Worm (Caenorhabditis elegans) whole organism, L1 larva: Measurements from ENCODE around the gene degl-1.

Experiments used
- C04F5.9 ChIP-seq: sonication (generic microtip); optimal IDR thresholded peaks from 2 replicates; lab custom pipeline; 2016; ENCODE audit warnings: missing genetic modification characterization, missing compliant biosample characterization
- ama-1 ChIP-seq: fragments of 150-350 bp; optimal IDR thresholded peaks from 2 replicates; lab custom pipeline; 2014
- fkh-10 ChIP-seq: sonication (generic microtip); optimal IDR thresholded peaks from 2 replicates; lab custom pipeline; 2017; ENCODE audit warnings: missing biosample characterization, missing genetic modification reagents, missing genetic modification characterization
- lin-39 ChIP-seq: fragments of 150-350 bp; optimal IDR thresholded peaks from 2 replicates; lab custom pipeline; 2014; ENCODE audit warnings: missing biosample characterization, missing genetic modification reagents, missing genetic modification characterization
- nhr-11 ChIP-seq: fragments of 150-350 bp; optimal IDR thresholded peaks from 2 replicates; lab custom pipeline; 2014; ENCODE audit warnings: missing biosample characterization, missing genetic modification characterization
- nhr-12 ChIP-seq: sonication (generic microtip); optimal IDR thresholded peaks from 2 replicates; lab custom pipeline; 2017; ENCODE audit warnings: missing biosample characterization, missing genetic modification characterization
- nhr-237 ChIP-seq: fragments of 150-350 bp; optimal IDR thresholded peaks from 2 replicates; lab custom pipeline; 2014; ENCODE audit warnings: missing biosample characterization, missing genetic modification characterization
- nhr-71 ChIP-seq: sonication (generic microtip); optimal IDR thresholded peaks from 2 replicates; lab custom pipeline; 2016; ENCODE audit warnings: mild to moderate bottlenecking, missing genetic modification characterization, moderate library complexity, missing compliant biosample characterization
- nhr-85 ChIP-seq: sonication (generic microtip); peaks from one replicate; lab custom pipeline; 2016; ENCODE audit warnings: missing genetic modification characterization, inconsistent platforms, missing compliant biosample characterization
- tlp-1 ChIP-seq: fragments of 150-350 bp; optimal IDR thresholded peaks from 2 replicates; lab custom pipeline; 2014; ENCODE audit warnings: missing biosample characterization, missing genetic modification characterization
- xbp-1 ChIP-seq: sonication (generic microtip); optimal IDR thresholded peaks from 2 replicates; lab custom pipeline; 2016; ENCODE audit warnings: missing genetic modification characterization, missing compliant biosample characterization
- zag-1 ChIP-seq: fragments of 150-350 bp; optimal IDR thresholded peaks from 2 replicates; lab custom pipeline; 2014; ENCODE audit warnings: missing biosample characterization, missing genetic modification characterization
- ztf-11 ChIP-seq, 2 experiments: sonication (generic microtip); optimal IDR thresholded peaks; 2 replicates each; lab custom pipeline; 2016 to 2017; ENCODE audit warnings: missing genetic modification characterization in 2 of 2, missing biosample characterization in 1 of 2, missing compliant biosample characterization in 1 of 2
- ztf-4 ChIP-seq: fragments of 150-350 bp; optimal IDR thresholded peaks from 2 replicates; lab custom pipeline; 2014; ENCODE audit warnings: missing biosample characterization, missing genetic modification characterization

ce11 chrIV:14757786-14758185 is 13.4 kb downstream of the degl-1 start:
- no peak for TF ChIP-seq nhr-71 (tag; lab: Kevin White, UChicago)
- no peak for TF ChIP-seq nhr-237
- no peak for TF ChIP-seq tlp-1
- no peak for TF ChIP-seq C04F5.9 (tag; lab: Kevin White, UChicago)
- no peak for TF ChIP-seq nhr-85 (tag; lab: Kevin White, UChicago)
- TF ChIP-seq ztf-4 (tag; lab: Kevin White, UChicago): no peak
- no peak for TF ChIP-seq ztf-11 (tag; optimal IDR thresholded peaks at IDR 0.05; lab: Kevin White, UChicago)
- TF ChIP-seq zag-1 (tag; lab: Kevin White, UChicago): no peak
- no peak for TF ChIP-seq fkh-10 (GFP tag; lab: Kevin White, UChicago)
- TF ChIP-seq ama-1 (lab: Kevin White, UChicago): no peak
- no peak for TF ChIP-seq nhr-12 (tag; lab: Kevin White, UChicago)
- TF ChIP-seq xbp-1 (tag; lab: Kevin White, UChicago): no peak
- TF ChIP-seq lin-39 (tag; lab: Kevin White, UChicago): no peak
- no peak for TF ChIP-seq nhr-11 (tag; lab: Kevin White, UChicago)
